Fruit fly (Drosophila melanogaster) whole organism, embryonic: ENCODE results near the gene CG6693.

Experiments used
- CG8765 ChIP-seq: fragments of 200-800 bp; sonication (Bioruptor generic); IDR thresholded peaks from 2 replicates; pipeline ENCODE4 v1.3.6; 2022; ENCODE audit warnings: missing biosample characterization, missing genetic modification characterization
- gt ChIP-seq: fragments of 200-800 bp; sonication (Bioruptor generic); IDR thresholded peaks from 2 replicates; pipeline ENCODE4 v1.3.6; 2022; ENCODE audit warnings: missing biosample characterization, missing genetic modification characterization

dm6 chr3R:11240891-11241290 is 19.5 kb upstream of the CG6693 start, which contains the start of the genes scpr-B and scpr-A:
- TF ChIP-seq CG8765 (GFP tag; lab: Robert Waterston, UW) (no peak), gt (GFP tag; lab: Robert Waterston, UW) (no peak)
